Worm (Caenorhabditis elegans): ENCODE results near the gene npr-24.

DNA sequence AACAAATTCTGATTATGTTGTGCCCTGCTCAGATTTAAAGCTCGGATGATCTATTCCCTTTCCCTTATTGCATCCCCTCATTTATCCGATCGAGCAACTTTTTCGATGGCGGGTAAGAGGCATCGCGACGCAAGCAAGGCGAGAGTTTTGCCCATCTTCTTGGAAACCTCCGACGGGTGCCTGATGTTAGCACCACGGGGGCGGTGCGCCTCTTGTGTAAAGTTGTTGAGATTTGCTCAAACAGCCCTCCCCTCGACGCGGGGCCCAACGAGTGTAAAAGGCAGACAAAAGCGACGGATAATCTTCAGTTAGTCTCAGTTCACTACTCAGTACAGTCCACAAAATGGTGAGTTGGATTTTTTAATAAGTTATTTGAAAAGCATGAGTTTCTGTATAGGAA, 27.7 kb downstream of the npr-24 start, which contains the start of gene mlc-1:
- TF ChIP-seq sdz-12 (GFP tag; optimal IDR thresholded peaks at IDR 0.05), result no peak
- TF ChIP-seq daf-12 (tag; optimal IDR thresholded peaks at IDR 0.05), result no peak
- no peak for TF ChIP-seq nhr-237 (tag; optimal IDR thresholded peaks at IDR 0.05)
- no peak for TF ChIP-seq unc-39 (tag; optimal IDR thresholded peaks at IDR 0.05)
- TF ChIP-seq lin-13 (GFP tag; optimal IDR thresholded peaks at IDR 0.05), result no peak
- no peak for TF ChIP-seq aly-2 (tag; optimal IDR thresholded peaks at IDR 0.05)
- TF ChIP-seq saeg-2 (GFP tag; IDR thresholded peaks at IDR 0.05), result no peak
- no peak for TF ChIP-seq fos-1 (tag; optimal IDR thresholded peaks at IDR 0.05)

All from whole organism, L4 larva.